Fruit fly (Drosophila melanogaster) whole organism, embryonic: Measurements from ENCODE around the gene CG32483.
A peak's percentile ranks its signal among the peaks of the same experiment; 100 is the strongest.

Experiments
- Atf-2 ChIP-seq: fragments of 200-800 bp; sonication (Bioruptor generic); optimal IDR thresholded peaks from 2 replicates; lab custom pipeline; 2016; ENCODE audit warnings: missing biosample characterization, missing genetic modification characterization
- CG10209 ChIP-seq: fragments of 200-800 bp; sonication (Bioruptor generic); optimal IDR thresholded peaks from 3 replicates; lab custom pipeline; 2017; ENCODE audit warnings: missing biosample characterization, mild to moderate bottlenecking, missing genetic modification characterization, missing genetic modification reagents
- CG10274 ChIP-seq: fragments of 200-800 bp; sonication (Bioruptor generic); optimal IDR thresholded peaks from 3 replicates; lab custom pipeline; 2017; ENCODE audit warnings: missing biosample characterization, mild to moderate bottlenecking, missing genetic modification characterization
- CG11398 ChIP-seq: fragments of 200-800 bp; sonication (Bioruptor generic); optimal IDR thresholded peaks from 2 replicates; lab custom pipeline; 2016; ENCODE audit warnings: missing biosample characterization, missing genetic modification characterization
- CG14441 ChIP-seq: fragments of 200-800 bp; sonication (Bioruptor generic); IDR thresholded peaks from 2 replicates; pipeline ENCODE4 v1.3.6; 2022; ENCODE audit warnings: missing biosample characterization, missing genetic modification characterization
- CG15073 ChIP-seq: fragments of 200-800 bp; sonication (Bioruptor generic); optimal IDR thresholded peaks from 2 replicates; lab custom pipeline; 2016; ENCODE audit warnings: missing biosample characterization, missing genetic modification characterization
- CG1529 ChIP-seq: fragments of 200-800 bp; sonication (Bioruptor generic); optimal IDR thresholded peaks from 3 replicates; lab custom pipeline; 2018; ENCODE audit warnings: missing biosample characterization, missing genetic modification characterization
- CG15479 ChIP-seq: fragments of 200-800 bp; sonication (Bioruptor generic); optimal IDR thresholded peaks from 3 replicates; lab custom pipeline; 2019; ENCODE audit warnings: missing biosample characterization, mild to moderate bottlenecking, missing genetic modification characterization, moderate library complexity
- CG17328 ChIP-seq: fragments of 200-800 bp; sonication (Bioruptor generic); IDR thresholded peaks from 2 replicates; pipeline ENCODE4 v1.3.6; 2022; ENCODE audit warnings: missing biosample characterization, missing genetic modification characterization
- CG2199 ChIP-seq: fragments of 200-800 bp; sonication (Bioruptor generic); IDR thresholded peaks from 3 replicates; pipeline ENCODE4 v1.3.6; 2022; ENCODE audit warnings: missing biosample characterization, missing genetic modification characterization
- CG31365 ChIP-seq: fragments of 200-800 bp; sonication (Bioruptor generic); optimal IDR thresholded peaks from 2 replicates; lab custom pipeline; 2018; ENCODE audit warnings: missing biosample characterization, mild to moderate bottlenecking, missing genetic modification characterization
- CG31388 ChIP-seq: fragments of 200-800 bp; sonication (Bioruptor generic); optimal IDR thresholded peaks from 2 replicates; lab custom pipeline; 2016; ENCODE audit warnings: missing biosample characterization, missing genetic modification characterization
- CG31441 ChIP-seq: fragments of 200-800 bp; sonication (Bioruptor generic); IDR thresholded peaks from 2 replicates; pipeline ENCODE4 v1.3.6; 2022; ENCODE audit warnings: missing biosample characterization, missing genetic modification characterization
- CG3163 ChIP-seq: fragments of 200-800 bp; sonication (Bioruptor generic); optimal IDR thresholded peaks from 3 replicates; lab custom pipeline; 2016; ENCODE audit warnings: missing biosample characterization, missing genetic modification characterization
- CG34422 ChIP-seq: fragments of 200-800 bp; sonication (Bioruptor generic); IDR thresholded peaks from 3 replicates; pipeline ENCODE4 v1.3.6; 2022; ENCODE audit warnings: missing biosample characterization, missing genetic modification characterization
- CG4617 ChIP-seq: fragments of 200-800 bp; sonication (Bioruptor generic); optimal IDR thresholded peaks from 3 replicates; lab custom pipeline; 2016; ENCODE audit warnings: missing biosample characterization, missing genetic modification characterization, borderline replicate concordance
- CG5180 ChIP-seq: fragments of 200-800 bp; sonication (Bioruptor generic); optimal IDR thresholded peaks from 3 replicates; lab custom pipeline; 2017; ENCODE audit warnings: missing biosample characterization, missing genetic modification characterization, mild to moderate bottlenecking, moderate library complexity, missing genetic modification reagents
- CG6689 ChIP-seq: fragments of 200-800 bp; sonication (Bioruptor generic); IDR thresholded peaks from 2 replicates; pipeline ENCODE4 v1.3.6; 2022; ENCODE audit warnings: missing biosample characterization, missing genetic modification characterization
- CG7357 ChIP-seq: fragments of 200-800 bp; sonication (Bioruptor generic); IDR thresholded peaks from 3 replicates; pipeline ENCODE4 v1.3.6; 2022; ENCODE audit warnings: missing biosample characterization, missing genetic modification characterization
- E2f1 ChIP-seq: fragments of 200-800 bp; sonication (Bioruptor generic); IDR thresholded peaks from 2 replicates; pipeline ENCODE4 v1.3.6; 2022; ENCODE audit warnings: missing biosample characterization, missing genetic modification characterization
- Oli ChIP-seq: fragments of 200-800 bp; sonication (Bioruptor generic); optimal IDR thresholded peaks from 2 replicates; lab custom pipeline; 2018; ENCODE audit warnings: missing biosample characterization, mild to moderate bottlenecking, missing genetic modification characterization, moderate library complexity
- Pdp1 ChIP-seq, 2 experiments: fragments of 200-800 bp; sonication (Bioruptor generic); optimal IDR thresholded peaks; 3 replicates each; lab custom pipeline; 2016; ENCODE audit warnings: missing biosample characterization in 2 of 2, missing genetic modification characterization in 2 of 2, mild to moderate bottlenecking in 1 of 2, moderate library complexity in 1 of 2
- Side ChIP-seq: fragments of 200-800 bp; sonication (Bioruptor generic); optimal IDR thresholded peaks from 2 replicates; lab custom pipeline; 2016; ENCODE audit warnings: missing biosample characterization, missing genetic modification characterization
- Six4 ChIP-seq: fragments of 200-800 bp; sonication (Bioruptor generic); optimal IDR thresholded peaks from 2 replicates; lab custom pipeline; 2016; ENCODE audit warnings: missing biosample characterization, missing genetic modification characterization
- Spps ChIP-seq: fragments of 200-800 bp; sonication (Bioruptor generic); optimal IDR thresholded peaks from 2 replicates; lab custom pipeline; 2018; ENCODE audit warnings: missing biosample characterization, mild to moderate bottlenecking, missing genetic modification characterization
- Tbp ChIP-seq: fragments of >200 bp; optimal IDR thresholded peaks from 2 replicates; lab custom pipeline; 2018; ENCODE audit warnings: missing biosample characterization, missing genetic modification characterization
- Xrp1 ChIP-seq: fragments of 200-800 bp; sonication (Bioruptor generic); IDR thresholded peaks from 2 replicates; pipeline ENCODE4 v1.3.6; 2022; ENCODE audit warnings: missing biosample characterization, missing genetic modification characterization
- ara ChIP-seq: fragments of 200-800 bp; sonication (Bioruptor generic); IDR thresholded peaks from 2 replicates; pipeline ENCODE4 v1.3.6; 2022; ENCODE audit warnings: missing biosample characterization, missing genetic modification characterization
- ato ChIP-seq: fragments of 200-800 bp; sonication (Bioruptor generic); IDR thresholded peaks from 2 replicates; pipeline ENCODE4 v1.3.6; 2022; ENCODE audit warnings: missing biosample characterization, missing genetic modification characterization; ENCODE audit not compliant: partially characterized antibody
- dmrt11E ChIP-seq: fragments of 200-800 bp; sonication (Bioruptor generic); optimal IDR thresholded peaks from 3 replicates; lab custom pipeline; 2018; ENCODE audit warnings: missing biosample characterization, mild to moderate bottlenecking, missing genetic modification characterization, moderate library complexity
- dysf ChIP-seq: fragments of 200-800 bp; sonication (Bioruptor generic); IDR thresholded peaks from 3 replicates; pipeline ENCODE4 v1.3.6; 2022; ENCODE audit warnings: missing biosample characterization, missing genetic modification characterization
- gem ChIP-seq: fragments of 200-800 bp; sonication (Bioruptor generic); optimal IDR thresholded peaks from 2 replicates; lab custom pipeline; 2019; ENCODE audit warnings: missing biosample characterization, mild to moderate bottlenecking, missing genetic modification characterization, moderate library complexity
- gt ChIP-seq: fragments of 200-800 bp; sonication (Bioruptor generic); IDR thresholded peaks from 2 replicates; pipeline ENCODE4 v1.3.6; 2022; ENCODE audit warnings: missing biosample characterization, missing genetic modification characterization
- klu ChIP-seq: fragments of 200-800 bp; sonication (Bioruptor generic); IDR thresholded peaks from 2 replicates; pipeline ENCODE4 v1.3.6; 2022; ENCODE audit warnings: missing biosample characterization, missing genetic modification characterization
- nmo ChIP-seq: fragments of 200-800 bp; sonication (Bioruptor generic); optimal IDR thresholded peaks from 2 replicates; lab custom pipeline; 2018; ENCODE audit warnings: missing biosample characterization, mild to moderate bottlenecking, missing genetic modification characterization, moderate library complexity
- otp ChIP-seq: fragments of 200-800 bp; sonication (Bioruptor generic); IDR thresholded peaks from 3 replicates; pipeline ENCODE4, ENCODE4 v1.3.6; 2022; ENCODE audit warnings: missing biosample characterization, missing genetic modification characterization
- pb ChIP-seq: fragments of 200-800 bp; sonication (Bioruptor generic); optimal IDR thresholded peaks from 3 replicates; lab custom pipeline; 2016; ENCODE audit warnings: missing biosample characterization, missing genetic modification characterization
- phol ChIP-seq: fragments of 200-800 bp; sonication (Bioruptor generic); optimal IDR thresholded peaks from 3 replicates; lab custom pipeline; 2018; ENCODE audit warnings: missing biosample characterization, mild to moderate bottlenecking, missing genetic modification characterization, moderate library complexity
- ranshi ChIP-seq: fragments of 200-800 bp; sonication (Bioruptor generic); IDR thresholded peaks from 2 replicates; pipeline ENCODE4 v1.3.6; 2022; ENCODE audit warnings: missing biosample characterization, missing genetic modification characterization
- sc ChIP-seq, 3 experiments: fragments of >200 bp in 2 of 3; fragments of 200-800 bp in 1 of 3; sonication (Bioruptor generic) in 1 of 3; optimal IDR thresholded peaks; 2 replicates in 2 of 3; 3 replicates in 1 of 3; lab custom pipeline; 2017; ENCODE audit warnings: mild to moderate bottlenecking in 1 of 3, missing biosample characterization in 1 of 3, missing genetic modification characterization in 1 of 3, missing genetic modification reagents in 1 of 3
- tll ChIP-seq, 2 experiments: fragments of 200-800 bp in 1 of 2; fragments of >200 bp in 1 of 2; sonication (Bioruptor generic) in 1 of 2; optimal IDR thresholded peaks; 2 replicates each; lab custom pipeline; 2017 to 2019; ENCODE audit warnings: missing biosample characterization in 2 of 2, missing genetic modification characterization in 2 of 2, mild to moderate bottlenecking in 1 of 2, moderate library complexity in 1 of 2
- tup ChIP-seq: fragments of 200-800 bp; sonication (Bioruptor generic); optimal IDR thresholded peaks from 2 replicates; lab custom pipeline; 2016; ENCODE audit warnings: missing biosample characterization, mild to moderate bottlenecking, missing genetic modification characterization, moderate library complexity
- twi ChIP-seq: fragments of 200-800 bp; optimal IDR thresholded peaks from 2 replicates; lab custom pipeline; 2019; ENCODE audit warnings: missing biosample characterization, mild to moderate bottlenecking, missing genetic modification characterization, moderate library complexity
- unpg ChIP-seq: fragments of 200-800 bp; sonication (Bioruptor generic); optimal IDR thresholded peaks from 3 replicates; lab custom pipeline; 2018; ENCODE audit warnings: missing biosample characterization, mild to moderate bottlenecking, missing genetic modification characterization, moderate library complexity
- zen ChIP-seq: fragments of 200-800 bp; sonication (Bioruptor generic); optimal IDR thresholded peaks from 3 replicates; lab custom pipeline; 2018; ENCODE audit warnings: missing biosample characterization, mild to moderate bottlenecking, missing genetic modification characterization, moderate library complexity

Gene CG32483

dm6 chr3L:735948-736347 lies 46.1 kb upstream of the CG32483 start (continued):
- TF ChIP-seq dmrt11E (tag; lab: Kevin White, UChicago) (peak; percentile 51), Side (GFP tag; lab: Kevin White, UChicago) (no peak), E2f1 (GFP tag; lab: Robert Waterston, UW) (peak; percentile 30; the same call in 1 of the 2 replicates), CG2199 (GFP tag; lab: Robert Waterston, UW) (no peak), CG15073 (no peak), sc (optimal IDR thresholded peaks at IDR 0.05; lab: Kevin White, UChicago) (no peak), sc (GFP tag; optimal IDR thresholded peaks at IDR 0.05; lab: Kevin White, UChicago) (peak; percentile 15), CG34422 (GFP tag; lab: Robert Waterston, UW) (0 out of 3 replicates have a peak, but pooled peaks have one; percentile 33), CG31441 (GFP tag; lab: Robert Waterston, UW) (0 out of 2 replicates have a peak, but pooled peaks have one; percentile 22), CG17328 (GFP tag; lab: Robert Waterston, UW) (0 out of 2 replicates have a peak, but pooled peaks have one; percentile 26), nmo (peak; percentile 31), gem (tag; lab: Kevin White, UChicago) (peak; percentile 48), unpg (GFP tag; lab: Kevin White, UChicago) (peak; percentile 18), twi (tag; lab: Kevin White, UChicago) (no peak), Xrp1 (peak; percentile 66), CG1529 (GFP tag; lab: Kevin White, UChicago) (no peak), ato (no peak), ara (peak; percentile 57; the same call in 1 of the 2 replicates), dysf (0 out of 3 replicates have a peak, but pooled peaks have one; percentile 35), CG3163 (GFP tag; lab: Kevin White, UChicago) (no peak), klu (GFP tag; lab: Robert Waterston, UW) (no peak), phol (peak; percentile 16), ranshi (GFP tag; lab: Robert Waterston, UW) (peak; percentile 43; the same call in 1 of the 2 replicates), CG5180 (GFP tag; lab: Kevin White, UChicago) (no peak), Six4 (GFP tag; lab: Kevin White, UChicago) (peak; percentile 17), CG31388 (GFP tag; lab: Kevin White, UChicago) (no peak), Pdp1 (GFP tag; optimal IDR thresholded peaks at IDR 0.05; lab: Kevin White, UChicago) (peak in 1 of 2 experiments; percentile 24), CG6689 (GFP tag; lab: Robert Waterston, UW) (peak; percentile 28; the same call in 1 of the 2 replicates)

- TF ChIP-seq gt (GFP tag; lab: Robert Waterston, UW) (peak; percentile 34; the same call in 1 of the 2 replicates), Oli (no peak), CG31365 (tag; lab: Kevin White, UChicago) (no peak), zen (peak; percentile 83), Spps (tag; lab: Kevin White, UChicago) (no peak), Tbp (GFP tag; lab: Kevin White, UChicago) (no peak), CG4617 (GFP tag; lab: Kevin White, UChicago) (no peak), pb (GFP tag; lab: Kevin White, UChicago) (no peak), CG14441 (GFP tag; lab: Robert Waterston, UW) (no peak), tll (GFP tag; optimal IDR thresholded peaks at IDR 0.05; lab: Kevin White, UChicago) (peak in 1 of 2 experiments; percentile 97), twi (tag; lab: Kevin White, UChicago) (peak; percentile 35), CG10209 (GFP tag; lab: Kevin White, UChicago) (no peak), CG10274 (GFP tag; lab: Kevin White, UChicago) (no peak), otp (GFP tag; lab: Robert Waterston, UW) (0 out of 3 replicates have a peak, but pooled peaks have one; percentile 15), CG15479 (GFP tag; lab: Kevin White, UChicago) (peak; percentile 58), Side (GFP tag; lab: Kevin White, UChicago) (no peak), tup (no peak), Atf-2 (GFP tag; lab: Kevin White, UChicago) (no peak), CG11398 (no peak), CG7357 (GFP tag; lab: Robert Waterston, UW) (no peak)
These were observed 45.4 kb upstream of the CG32483 start for dm6 chr3L:735315-735714.
